Fruit fly (Drosophila melanogaster) whole organism, pupa: ENCODE measurements around the gene CG6567.
A peak's percentile ranks its signal among the peaks of the same experiment; 100 is the strongest.

Experiments used
- CG12605 ChIP-seq: fragments of 200-800 bp; sonication (Bioruptor generic); IDR thresholded peaks from 2 replicates; pipeline ENCODE4 v1.3.6; 2022; ENCODE audit warnings: missing biosample characterization, missing genetic modification characterization
- CG13204 ChIP-seq: fragments of 200-800 bp; sonication (Bioruptor generic); optimal IDR thresholded peaks from 2 replicates; lab custom pipeline; 2018; ENCODE audit warnings: missing biosample characterization, mild to moderate bottlenecking, missing genetic modification characterization, moderate library complexity
- CG15710 ChIP-seq: fragments of 200-800 bp; sonication (Bioruptor generic); optimal IDR thresholded peaks from 2 replicates; lab custom pipeline; 2018; ENCODE audit warnings: missing biosample characterization, mild to moderate bottlenecking, missing genetic modification characterization, moderate library complexity
- CG32121 ChIP-seq: fragments of 200-800 bp; sonication (Bioruptor generic); IDR thresholded peaks from 2 replicates; pipeline ENCODE4 v1.3.6; 2022; ENCODE audit warnings: missing biosample characterization, missing genetic modification characterization
- CG34367 ChIP-seq: fragments of 200-800 bp; sonication (Bioruptor generic); optimal IDR thresholded peaks from 2 replicates; lab custom pipeline; 2018; ENCODE audit warnings: missing biosample characterization, mild to moderate bottlenecking, missing genetic modification characterization
- CG4496 ChIP-seq: fragments of 200-800 bp; sonication (Bioruptor generic); IDR thresholded peaks from 3 replicates; pipeline ENCODE4 v1.3.6; 2022; ENCODE audit warnings: missing biosample characterization, missing genetic modification characterization
- CG8301 ChIP-seq: fragments of 200-800 bp; sonication (Bioruptor generic); optimal IDR thresholded peaks from 2 replicates; lab custom pipeline; 2018; ENCODE audit warnings: missing biosample characterization, mild to moderate bottlenecking, missing genetic modification characterization
- Ets98B ChIP-seq: fragments of 200-800 bp; sonication (Bioruptor generic); IDR thresholded peaks from 2 replicates; pipeline ENCODE4 v1.3.6; 2022; ENCODE audit warnings: missing biosample characterization, missing genetic modification characterization
- Pif1A ChIP-seq: fragments of 200-800 bp; sonication (Bioruptor generic); optimal IDR thresholded peaks from 3 replicates; lab custom pipeline; 2016; ENCODE audit warnings: missing biosample characterization, missing genetic modification characterization
- fd96Ca ChIP-seq: fragments of 200-800 bp; sonication (Bioruptor generic); IDR thresholded peaks from 3 replicates; pipeline ENCODE4 v1.3.6; 2022; ENCODE audit warnings: missing biosample characterization, missing genetic modification characterization
- gl ChIP-seq: fragments of 200-800 bp; sonication (Bioruptor generic); optimal IDR thresholded peaks from 2 replicates; lab custom pipeline; 2018; ENCODE audit warnings: missing biosample characterization, mild to moderate bottlenecking, missing genetic modification characterization
- rn ChIP-seq: fragments of 200-800 bp; sonication (Bioruptor generic); IDR thresholded peaks from 2 replicates; pipeline ENCODE4 v1.3.6; 2022; ENCODE audit warnings: missing biosample characterization, missing genetic modification characterization

dm6 chr3R:10868427-10868962 lies 14.2 kb upstream of the CG6567 start, which contains the start of the genes SelR and Tsp86D:
- no peak for TF ChIP-seq Pif1A (GFP tag; lab: Kevin White, UChicago)
- no peak for TF ChIP-seq rn
- no peak for TF ChIP-seq gl (tag; lab: Kevin White, UChicago)
- no peak for TF ChIP-seq CG12605 (GFP tag; lab: Robert Waterston, UW)
- no peak for TF ChIP-seq CG4496 (GFP tag; lab: Robert Waterston, UW)
- TF ChIP-seq CG15710 (tag; lab: Kevin White, UChicago): no peak
- TF ChIP-seq CG34367 (tag; lab: Kevin White, UChicago): no peak
- TF ChIP-seq CG8301 (tag; lab: Kevin White, UChicago): no peak
- no peak for TF ChIP-seq fd96Ca
- TF ChIP-seq Ets98B (GFP tag; lab: Robert Waterston, UW): no peak
- 0 out of 2 replicates have a peak, but pooled peaks have one; percentile 9 for TF ChIP-seq CG32121 (GFP tag; lab: Robert Waterston, UW)
- no peak for TF ChIP-seq CG13204 (GFP tag; lab: Kevin White, UChicago)
